Fruit fly (Drosophila melanogaster) whole organism, embryonic: ENCODE results near the gene Arp8.

Experiments used
- Atf3 ChIP-seq: fragments of 200-800 bp; sonication (Bioruptor generic); optimal IDR thresholded peaks from 3 replicates; lab custom pipeline; 2016; ENCODE audit warnings: missing biosample characterization, missing genetic modification characterization
- CG12942 ChIP-seq: fragments of 200-800 bp; sonication (Bioruptor generic); optimal IDR thresholded peaks from 3 replicates; lab custom pipeline; 2016; ENCODE audit warnings: missing biosample characterization, missing genetic modification characterization
- CG13624 ChIP-seq: fragments of 200-800 bp; sonication (Bioruptor generic); optimal IDR thresholded peaks from 2 replicates; lab custom pipeline; 2016; ENCODE audit warnings: missing biosample characterization, missing genetic modification characterization
- CG14667 ChIP-seq: fragments of 200-800 bp; sonication (Bioruptor generic); IDR thresholded peaks from 2 replicates; pipeline ENCODE4 v1.3.6; 2022; ENCODE audit warnings: missing biosample characterization, missing genetic modification characterization
- CG14710 ChIP-seq: fragments of 200-800 bp; sonication (Bioruptor generic); optimal IDR thresholded peaks from 3 replicates; lab custom pipeline; 2019; ENCODE audit warnings: missing biosample characterization, mild to moderate bottlenecking, missing genetic modification characterization, moderate library complexity
- CG15011 ChIP-seq: fragments of 200-800 bp; sonication (Bioruptor generic); optimal IDR thresholded peaks from 3 replicates; lab custom pipeline; 2018; ENCODE audit warnings: missing biosample characterization, mild to moderate bottlenecking, missing genetic modification characterization
- CG17829 ChIP-seq: fragments of 200-800 bp; optimal IDR thresholded peaks from 2 replicates; lab custom pipeline; 2019; ENCODE audit warnings: missing biosample characterization, mild to moderate bottlenecking, missing genetic modification characterization, moderate library complexity
- CG18476 ChIP-seq: fragments of 200-800 bp; sonication (Bioruptor generic); optimal IDR thresholded peaks from 2 replicates; lab custom pipeline; 2016; ENCODE audit warnings: missing biosample characterization, mild to moderate bottlenecking, missing genetic modification characterization
- CG3281 ChIP-seq: fragments of 200-800 bp; sonication (Bioruptor generic); optimal IDR thresholded peaks from 3 replicates; lab custom pipeline; 2017; ENCODE audit warnings: missing biosample characterization, mild to moderate bottlenecking, missing genetic modification characterization
- CG42726 ChIP-seq: fragments of 200-800 bp; sonication (Bioruptor generic); IDR thresholded peaks from 2 replicates; pipeline ENCODE4 v1.3.6; 2022; ENCODE audit warnings: missing biosample characterization, missing genetic modification characterization; ENCODE audit not compliant: partially characterized antibody
- CG4820 ChIP-seq: fragments of 200-800 bp; sonication (Bioruptor generic); optimal IDR thresholded peaks from 3 replicates; lab custom pipeline; 2016; ENCODE audit warnings: missing biosample characterization, missing genetic modification characterization
- Dad ChIP-seq: fragments of 200-800 bp; sonication (Bioruptor generic); optimal IDR thresholded peaks from 3 replicates; lab custom pipeline; 2016; ENCODE audit warnings: missing biosample characterization, missing genetic modification characterization
- ERR ChIP-seq: fragments of 200-800 bp; sonication (Bioruptor generic); optimal IDR thresholded peaks from 2 replicates; lab custom pipeline; 2016; ENCODE audit warnings: missing biosample characterization, missing genetic modification characterization
- Ets65A ChIP-seq: fragments of 200-800 bp; sonication (Bioruptor generic); peaks from one replicate; lab custom pipeline; 2016; ENCODE audit warnings: missing biosample characterization, missing genetic modification characterization
- Fer3 ChIP-seq: fragments of 200-800 bp; sonication (Bioruptor generic); optimal IDR thresholded peaks from 2 replicates; lab custom pipeline; 2018; ENCODE audit warnings: missing biosample characterization, mild to moderate bottlenecking, missing genetic modification characterization, moderate library complexity
- HLHmδ ChIP-seq: fragments of 200-800 bp; sonication (Bioruptor generic); optimal IDR thresholded peaks from 2 replicates; lab custom pipeline; 2018; ENCODE audit warnings: missing biosample characterization, mild to moderate bottlenecking, missing genetic modification characterization, moderate library complexity
- HmgD ChIP-seq: fragments of 200-800 bp; sonication (Bioruptor generic); optimal IDR thresholded peaks from 3 replicates; lab custom pipeline; 2016; ENCODE audit warnings: missing biosample characterization, missing genetic modification characterization
- Max ChIP-seq: fragments of 200-800 bp; sonication (Bioruptor generic); optimal IDR thresholded peaks from 2 replicates; lab custom pipeline; 2016; ENCODE audit warnings: missing biosample characterization, mild to moderate bottlenecking, missing genetic modification characterization
- Myb ChIP-seq: fragments of 200-800 bp; sonication (Bioruptor generic); optimal IDR thresholded peaks from 2 replicates; lab custom pipeline; 2016; ENCODE audit warnings: missing biosample characterization, missing genetic modification characterization
- Neu2 ChIP-seq: fragments of 200-800 bp; sonication (Bioruptor generic); optimal IDR thresholded peaks from 3 replicates; lab custom pipeline; 2016; ENCODE audit warnings: missing biosample characterization, missing genetic modification characterization, borderline replicate concordance
- Optix ChIP-seq: fragments of 200-800 bp; sonication (Bioruptor generic); IDR thresholded peaks from 3 replicates; pipeline ENCODE4 v1.3.6; 2022; ENCODE audit warnings: missing biosample characterization, missing genetic modification characterization
- Side ChIP-seq: fragments of 200-800 bp; sonication (Bioruptor generic); optimal IDR thresholded peaks from 2 replicates; lab custom pipeline; 2016; ENCODE audit warnings: missing biosample characterization, missing genetic modification characterization
- Spps ChIP-seq: fragments of 200-800 bp; sonication (Bioruptor generic); optimal IDR thresholded peaks from 2 replicates; lab custom pipeline; 2018; ENCODE audit warnings: missing biosample characterization, mild to moderate bottlenecking, missing genetic modification characterization
- ato ChIP-seq: fragments of 200-800 bp; sonication (Bioruptor generic); IDR thresholded peaks from 2 replicates; pipeline ENCODE4 v1.3.6; 2022; ENCODE audit warnings: missing biosample characterization, missing genetic modification characterization; ENCODE audit not compliant: partially characterized antibody
- bbx ChIP-seq: fragments of 200-800 bp; sonication (Bioruptor generic); IDR thresholded peaks from 2 replicates; pipeline ENCODE4 v1.3.6; 2022; ENCODE audit warnings: missing biosample characterization, missing genetic modification characterization; ENCODE audit not compliant: partially characterized antibody
- bowl ChIP-seq: fragments of 200-800 bp; sonication (Bioruptor generic); IDR thresholded peaks from 2 replicates; pipeline ENCODE4 v1.3.6; 2022; ENCODE audit warnings: missing biosample characterization, missing genetic modification characterization
- btn ChIP-seq: fragments of 200-800 bp; sonication (Bioruptor generic); optimal IDR thresholded peaks from 2 replicates; lab custom pipeline; 2016; ENCODE audit warnings: missing biosample characterization, missing genetic modification characterization
- chinmo ChIP-seq: fragments of 200-800 bp; sonication (Bioruptor generic); IDR thresholded peaks from 4 replicates; pipeline ENCODE4 v1.3.6; 2022; ENCODE audit warnings: missing biosample characterization, missing genetic modification characterization; ENCODE audit not compliant: partially characterized antibody
- corto ChIP-seq: fragments of 200-800 bp; sonication (Bioruptor generic); optimal IDR thresholded peaks from 2 replicates; lab custom pipeline; 2016; ENCODE audit warnings: missing biosample characterization, mild to moderate bottlenecking, missing genetic modification characterization, moderate library complexity
- crp ChIP-seq, 2 experiments: fragments of 200-800 bp; sonication (Bioruptor generic); optimal IDR thresholded peaks; 2 replicates in 1 of 2; 3 replicates in 1 of 2; lab custom pipeline; 2017; ENCODE audit warnings: missing biosample characterization in 2 of 2, missing genetic modification characterization in 2 of 2, mild to moderate bottlenecking in 1 of 2, moderate library complexity in 1 of 2
- cwo ChIP-seq: fragments of 200-800 bp; sonication (Bioruptor generic); optimal IDR thresholded peaks from 3 replicates; lab custom pipeline; 2017; ENCODE audit warnings: missing biosample characterization, missing genetic modification characterization, mild to moderate bottlenecking, moderate library complexity, missing genetic modification reagents
- da ChIP-seq: fragments of 200-800 bp; sonication (Bioruptor generic); optimal IDR thresholded peaks from 2 replicates; lab custom pipeline; 2016; ENCODE audit warnings: missing biosample characterization, missing genetic modification characterization
- disco-r ChIP-seq: fragments of 200-800 bp; sonication (Bioruptor generic); optimal IDR thresholded peaks from 2 replicates; lab custom pipeline; 2016; ENCODE audit warnings: missing biosample characterization, missing genetic modification characterization
- gce ChIP-seq: fragments of 200-800 bp; sonication (Bioruptor generic); IDR thresholded peaks from 3 replicates; pipeline ENCODE4 v1.3.6; 2022; ENCODE audit warnings: missing biosample characterization, missing genetic modification characterization
- hth ChIP-seq: fragments of >200 bp; optimal IDR thresholded peaks from 2 replicates; lab custom pipeline; 2017; ENCODE audit warnings: inconsistent platforms
- ind ChIP-seq: fragments of 200-800 bp; sonication (Bioruptor generic); optimal IDR thresholded peaks from 3 replicates; lab custom pipeline; 2016; ENCODE audit warnings: missing biosample characterization, missing genetic modification characterization
- kah ChIP-seq: fragments of 200-800 bp; sonication (Bioruptor generic); optimal IDR thresholded peaks from 2 replicates; lab custom pipeline; 2018; ENCODE audit warnings: missing biosample characterization, mild to moderate bottlenecking, missing genetic modification characterization
- maf-S ChIP-seq: fragments of 200-800 bp; sonication (Bioruptor generic); optimal IDR thresholded peaks from 2 replicates; lab custom pipeline; 2016; ENCODE audit warnings: missing biosample characterization, missing genetic modification characterization
- p53 ChIP-seq: fragments of 200-800 bp; sonication (Bioruptor generic); optimal IDR thresholded peaks from 2 replicates; lab custom pipeline; 2016; ENCODE audit warnings: missing biosample characterization, missing genetic modification characterization
- ranshi ChIP-seq: fragments of 200-800 bp; sonication (Bioruptor generic); IDR thresholded peaks from 2 replicates; pipeline ENCODE4 v1.3.6; 2022; ENCODE audit warnings: missing biosample characterization, missing genetic modification characterization
- salm ChIP-seq: fragments of 200-800 bp; sonication (Bioruptor generic); optimal IDR thresholded peaks from 2 replicates; lab custom pipeline; 2018; ENCODE audit warnings: missing biosample characterization, mild to moderate bottlenecking, missing genetic modification characterization
- sc ChIP-seq, 3 experiments: fragments of >200 bp in 2 of 3; fragments of 200-800 bp in 1 of 3; sonication (Bioruptor generic) in 1 of 3; optimal IDR thresholded peaks; 2 replicates in 2 of 3; 3 replicates in 1 of 3; lab custom pipeline; 2017; ENCODE audit warnings: mild to moderate bottlenecking in 1 of 3, missing biosample characterization in 1 of 3, missing genetic modification characterization in 1 of 3, missing genetic modification reagents in 1 of 3
- sd ChIP-seq: fragments of 200-800 bp; sonication (Bioruptor generic); optimal IDR thresholded peaks from 3 replicates; lab custom pipeline; 2018; ENCODE audit warnings: missing biosample characterization, mild to moderate bottlenecking, missing genetic modification characterization, moderate library complexity
- shn ChIP-seq: fragments of 200-800 bp; sonication (Bioruptor generic); optimal IDR thresholded peaks from 3 replicates; lab custom pipeline; 2016; ENCODE audit warnings: missing biosample characterization, missing genetic modification characterization
- sob ChIP-seq: fragments of 200-800 bp; sonication (Bioruptor generic); IDR thresholded peaks from 2 replicates; pipeline ENCODE4 v1.3.6; 2022; ENCODE audit warnings: missing biosample characterization, missing genetic modification characterization
- trem ChIP-seq: fragments of 200-800 bp; optimal IDR thresholded peaks from 3 replicates; lab custom pipeline; 2019; ENCODE audit warnings: missing biosample characterization, mild to moderate bottlenecking, missing genetic modification characterization, moderate library complexity
- trh ChIP-seq: fragments of 200-800 bp; sonication (Bioruptor generic); optimal IDR thresholded peaks from 2 replicates; lab custom pipeline; 2016; ENCODE audit warnings: missing biosample characterization, missing genetic modification characterization
- usp ChIP-seq: fragments of >200 bp; optimal IDR thresholded peaks from 2 replicates; lab custom pipeline; 2017; ENCODE audit warnings: missing biosample characterization, missing genetic modification characterization
- vnd ChIP-seq: fragments of 200-800 bp; sonication (Bioruptor generic); IDR thresholded peaks from 3 replicates; pipeline ENCODE4 v1.3.6; 2022; ENCODE audit warnings: missing biosample characterization, missing genetic modification characterization; ENCODE audit not compliant: partially characterized antibody

The Arp8 gene

dm6 chrX:17880269-17880889 is 19.8 kb upstream of the Arp8 start (continued):
- TF ChIP-seq CG18476 (GFP tag; lab: Kevin White, UChicago): peak; percentile 77
- peak; percentile 93 for TF ChIP-seq CG12942
- peak; percentile 83 for TF ChIP-seq Myb (GFP tag; lab: Kevin White, UChicago)
- TF ChIP-seq ranshi: peak; percentile 95
- TF ChIP-seq crp (GFP tag; optimal IDR thresholded peaks at IDR 0.05; lab: Kevin White, UChicago): peak in 1 of 2 experiments; percentile 60
- peak; percentile 84 for TF ChIP-seq corto (GFP tag; lab: Kevin White, UChicago)
- TF ChIP-seq HLHmδ (GFP tag; lab: Kevin White, UChicago): peak; percentile 11
- TF ChIP-seq HmgD (GFP tag; lab: Kevin White, UChicago): peak; percentile 57
- peak; percentile 83 for TF ChIP-seq CG4820 (GFP tag; lab: Kevin White, UChicago)
- peak; percentile 66 for TF ChIP-seq CG14710 (tag; lab: Kevin White, UChicago)
- TF ChIP-seq CG17829 (tag; lab: Kevin White, UChicago): peak; percentile 94
- peak; percentile 78 for TF ChIP-seq p53 (GFP tag; lab: Kevin White, UChicago)
- peak; percentile 40 for TF ChIP-seq Spps
- peak; percentile 91 for TF ChIP-seq CG3281
- TF ChIP-seq disco-r (GFP tag; lab: Kevin White, UChicago): peak; percentile 93
- TF ChIP-seq Dad (GFP tag; lab: Kevin White, UChicago): peak; percentile 96
- TF ChIP-seq CG13624 (GFP tag; lab: Kevin White, UChicago): peak; percentile 97
- TF ChIP-seq Atf3 (GFP tag; lab: Kevin White, UChicago): peak; percentile 94
- no peak for TF ChIP-seq bbx (GFP tag; lab: Robert Waterston, UW)
- peak; percentile 99 for TF ChIP-seq sd
- peak; percentile 89 for TF ChIP-seq shn (GFP tag; lab: Kevin White, UChicago)
- TF ChIP-seq sc (optimal IDR thresholded peaks at IDR 0.05; lab: Kevin White, UChicago): no peak
- peak; percentile 88 for TF ChIP-seq sc (GFP tag; optimal IDR thresholded peaks at IDR 0.05; lab: Kevin White, UChicago)
- TF ChIP-seq Optix (GFP tag; lab: Robert Waterston, UW): peak; percentile 92
- TF ChIP-seq gce: peak; percentile 87
- TF ChIP-seq CG42726 (GFP tag; lab: Robert Waterston, UW): no peak
- TF ChIP-seq salm (tag; lab: Kevin White, UChicago): peak; percentile 94
- no peak for TF ChIP-seq Neu2 (GFP tag; lab: Kevin White, UChicago)
- TF ChIP-seq CG14667 (GFP tag; lab: Robert Waterston, UW): peak; percentile 93
- peak; percentile 77 for TF ChIP-seq Max (GFP tag; lab: Kevin White, UChicago)
- peak; percentile 99 for TF ChIP-seq Ets65A (GFP tag; lab: Kevin White, UChicago)
- peak; percentile 76 for TF ChIP-seq trh (GFP tag; lab: Kevin White, UChicago)
- TF ChIP-seq ato: no peak
- peak; percentile 78 for TF ChIP-seq kah (GFP tag; lab: Kevin White, UChicago)
- peak; percentile 92 for TF ChIP-seq maf-S
- peak; percentile 86 for TF ChIP-seq bowl
- TF ChIP-seq vnd (GFP tag; lab: Robert Waterston, UW): no peak
- TF ChIP-seq usp: no peak
- peak; percentile 80 for TF ChIP-seq btn
- TF ChIP-seq hth: no peak
- TF ChIP-seq chinmo: 0 out of 4 replicates have a peak, but pooled peaks have one; percentile 30
- peak; percentile 95 for TF ChIP-seq sob (GFP tag; lab: Robert Waterston, UW)
- peak; percentile 82 for TF ChIP-seq CG15011 (GFP tag; lab: Kevin White, UChicago)
- TF ChIP-seq Fer3 (tag; lab: Kevin White, UChicago): peak; percentile 95
- TF ChIP-seq da: peak; percentile 80
- peak; percentile 96 for TF ChIP-seq Side (GFP tag; lab: Kevin White, UChicago)
- TF ChIP-seq trem: peak; percentile 65
- TF ChIP-seq ind: peak; percentile 95
- TF ChIP-seq ERR (GFP tag; lab: Kevin White, UChicago): peak; percentile 94
- TF ChIP-seq cwo (GFP tag; lab: Kevin White, UChicago): peak; percentile 90
